Worm (Caenorhabditis elegans): Measurements from ENCODE around the gene C48D5.3.

ce11 chrIII:3541539-3541938 is 40.0 kb downstream of the C48D5.3 start, which contains the start of gene ben-1:
- TF ChIP-seq hlh-1 (tag; optimal IDR thresholded peaks at IDR 0.05) (no peak), flh-1 (GFP tag; optimal IDR thresholded peaks at IDR 0.05) (no peak), nhr-237 (tag; optimal IDR thresholded peaks at IDR 0.05) (no peak), tbx-8 (GFP tag; optimal IDR thresholded peaks at IDR 0.05) (no peak), unc-62 (GFP tag; optimal IDR thresholded peaks at IDR 0.05) (no peak), unc-120 (tag; optimal IDR thresholded peaks at IDR 0.05; ENCODE audit: poor library complexity, severe bottlenecking) (no peak), sem-2 (GFP tag; optimal IDR thresholded peaks at IDR 0.05) (no peak), nhr-76 (tag; optimal IDR thresholded peaks at IDR 0.05) (no peak), unc-39 (tag; optimal IDR thresholded peaks at IDR 0.05) (no peak), lin-32 (GFP tag; optimal IDR thresholded peaks at IDR 0.05) (no peak), mep-1 (tag; optimal IDR thresholded peaks at IDR 0.05) (no peak), nhr-2 (tag; optimal IDR thresholded peaks at IDR 0.05) (no peak)
